Worm (Caenorhabditis elegans) whole organism, midembryonic: Measurements from ENCODE around the gene scl-23.

ENCODE experiments used
- klf-2 ChIP-seq: fragments of 200-800 bp; sonication (Bioruptor generic); conservative IDR thresholded peaks from 2 replicates; pipeline ENCODE4 v1.3.6; 2022; ENCODE audit warnings: missing genetic modification reagents, missing genetic modification characterization, missing compliant biosample characterization
- ztf-29 ChIP-seq: fragments of 200-800 bp; sonication (Bioruptor generic); IDR thresholded peaks from 2 replicates; pipeline ENCODE4 v1.3.6; 2022; ENCODE audit warnings: missing genetic modification reagents, missing genetic modification characterization, missing compliant biosample characterization

DNA sequence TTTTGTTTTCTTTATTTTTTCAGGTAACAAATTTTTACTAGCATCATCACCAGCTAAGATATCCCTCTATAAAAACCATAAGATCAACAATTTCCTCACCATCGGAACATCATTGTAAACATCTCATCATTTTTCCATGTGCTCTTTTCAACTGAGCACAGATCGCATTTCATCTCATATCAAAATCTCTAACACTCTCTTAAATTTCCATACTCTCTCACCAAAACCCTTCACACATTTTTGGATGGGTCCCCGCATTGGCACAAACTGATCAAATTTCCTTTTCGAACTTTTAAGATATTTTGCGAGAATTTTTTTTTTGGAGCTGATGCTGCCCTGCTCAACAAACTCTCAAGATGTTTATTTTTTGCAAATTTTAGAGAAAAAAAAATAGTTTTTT lies 12.5 kb downstream of the scl-23 start:
- TF ChIP-seq klf-2 (no peak), ztf-29 (GFP tag; lab: Robert Waterston, UW) (no peak)
